Fruit fly (Drosophila melanogaster) whole organism, embryonic: Measurements from ENCODE around the gene Atg13.

Source experiments
- ATbp ChIP-seq: fragments of 200-800 bp; sonication (Bioruptor generic); optimal IDR thresholded peaks from 2 replicates; lab custom pipeline; 2017; ENCODE audit warnings: missing biosample characterization, mild to moderate bottlenecking, missing genetic modification characterization, missing genetic modification reagents
- Awh ChIP-seq: fragments of 200-800 bp; sonication (Bioruptor generic); IDR thresholded peaks from 2 replicates; pipeline ENCODE4, ENCODE4 v1.3.6; 2022; ENCODE audit warnings: missing biosample characterization, missing genetic modification characterization
- B-H1 ChIP-seq: fragments of 200-800 bp; sonication (Bioruptor generic); IDR thresholded peaks from 3 replicates; pipeline ENCODE4 v1.3.6; 2022; ENCODE audit warnings: missing biosample characterization, missing genetic modification characterization
- CG1024 ChIP-seq: fragments of 200-800 bp; sonication (Bioruptor generic); IDR thresholded peaks from 2 replicates; pipeline ENCODE4 v1.3.6; 2022; ENCODE audit warnings: missing biosample characterization, missing genetic modification characterization
- CG12299 ChIP-seq: fragments of 200-800 bp; sonication (Bioruptor generic); optimal IDR thresholded peaks from 2 replicates; lab custom pipeline; 2018; ENCODE audit warnings: missing biosample characterization, mild to moderate bottlenecking, missing genetic modification characterization
- CG15696 ChIP-seq: fragments of 200-800 bp; sonication (Bioruptor generic); optimal IDR thresholded peaks from 2 replicates; lab custom pipeline; 2019; ENCODE audit warnings: missing biosample characterization, mild to moderate bottlenecking, missing genetic modification characterization, moderate library complexity
- CG1603 ChIP-seq: fragments of 200-800 bp; sonication (Bioruptor generic); optimal IDR thresholded peaks from 2 replicates; lab custom pipeline; 2019; ENCODE audit warnings: missing biosample characterization, mild to moderate bottlenecking, missing genetic modification characterization, moderate library complexity
- CG16779 ChIP-seq: fragments of 200-800 bp; sonication (Bioruptor generic); IDR thresholded peaks from 2 replicates; pipeline ENCODE4 v1.3.6; 2022; ENCODE audit warnings: missing biosample characterization, missing genetic modification characterization
- CG16813 ChIP-seq: fragments of 200-800 bp; sonication (Bioruptor generic); IDR thresholded peaks from 3 replicates; pipeline ENCODE4 v1.3.6; 2022; ENCODE audit warnings: missing biosample characterization, missing genetic modification characterization; ENCODE audit not compliant: partially characterized antibody
- CG16815 ChIP-seq: fragments of 200-800 bp; sonication (Bioruptor generic); optimal IDR thresholded peaks from 3 replicates; lab custom pipeline; 2017; ENCODE audit warnings: missing biosample characterization, mild to moderate bottlenecking, missing genetic modification characterization
- CG17385 ChIP-seq: fragments of 200-800 bp; sonication (Bioruptor generic); optimal IDR thresholded peaks from 3 replicates; lab custom pipeline; 2018; ENCODE audit warnings: missing biosample characterization, mild to moderate bottlenecking, missing genetic modification characterization
- CG5245 ChIP-seq: fragments of 200-800 bp; sonication (Bioruptor generic); optimal IDR thresholded peaks from 3 replicates; lab custom pipeline; 2016; ENCODE audit warnings: missing biosample characterization, missing genetic modification characterization
- CG7556 ChIP-seq: fragments of 200-800 bp; sonication (Bioruptor generic); optimal IDR thresholded peaks from 2 replicates; lab custom pipeline; 2017; ENCODE audit warnings: missing biosample characterization, mild to moderate bottlenecking, missing genetic modification characterization
- CG7786 ChIP-seq: fragments of 200-800 bp; sonication (Bioruptor generic); optimal IDR thresholded peaks from 2 replicates; lab custom pipeline; 2016; ENCODE audit warnings: missing biosample characterization, missing genetic modification characterization
- CG7928 ChIP-seq: fragments of 200-800 bp; sonication (Bioruptor generic); optimal IDR thresholded peaks from 2 replicates; lab custom pipeline; 2017; ENCODE audit warnings: missing biosample characterization, mild to moderate bottlenecking, missing genetic modification characterization
- E2f2 ChIP-seq: fragments of 200-800 bp; sonication (Bioruptor generic); IDR thresholded peaks from 2 replicates; pipeline ENCODE4 v1.3.6; 2022; ENCODE audit warnings: missing biosample characterization, missing genetic modification characterization
- GATAe ChIP-seq: fragments of 200-800 bp; sonication (Bioruptor generic); conservative IDR thresholded peaks from 2 replicates; pipeline ENCODE4 v1.3.6; 2022; ENCODE audit warnings: missing biosample characterization, missing genetic modification characterization
- Gug ChIP-seq: fragments of 200-800 bp; sonication (Bioruptor generic); IDR thresholded peaks from 4 replicates; pipeline ENCODE4 v1.3.6; 2022; ENCODE audit warnings: missing biosample characterization, missing genetic modification characterization
- MBD-R2 ChIP-seq: fragments of 200-800 bp; sonication (Bioruptor generic); IDR thresholded peaks from 2 replicates; pipeline ENCODE4 v1.3.6; 2022; ENCODE audit warnings: missing biosample characterization, missing genetic modification characterization
- MESR4 ChIP-seq: fragments of 200-800 bp; sonication (Bioruptor generic); optimal IDR thresholded peaks from 2 replicates; lab custom pipeline; 2018; ENCODE audit warnings: missing biosample characterization, mild to moderate bottlenecking, missing genetic modification characterization, moderate library complexity
- Max ChIP-seq: fragments of 200-800 bp; sonication (Bioruptor generic); optimal IDR thresholded peaks from 2 replicates; lab custom pipeline; 2016; ENCODE audit warnings: missing biosample characterization, mild to moderate bottlenecking, missing genetic modification characterization
- Mes4 ChIP-seq: fragments of 200-800 bp; sonication (Bioruptor generic); optimal IDR thresholded peaks from 2 replicates; lab custom pipeline; 2016; ENCODE audit warnings: missing biosample characterization, missing genetic modification characterization
- Oli ChIP-seq: fragments of 200-800 bp; sonication (Bioruptor generic); optimal IDR thresholded peaks from 2 replicates; lab custom pipeline; 2018; ENCODE audit warnings: missing biosample characterization, mild to moderate bottlenecking, missing genetic modification characterization, moderate library complexity
- Pdp1 ChIP-seq, 2 experiments: fragments of 200-800 bp; sonication (Bioruptor generic); optimal IDR thresholded peaks; 3 replicates each; lab custom pipeline; 2016; ENCODE audit warnings: missing biosample characterization in 2 of 2, missing genetic modification characterization in 2 of 2, mild to moderate bottlenecking in 1 of 2, moderate library complexity in 1 of 2
- Sin3A ChIP-seq: fragments of >200 bp; optimal IDR thresholded peaks from 2 replicates; lab custom pipeline; 2018
- Taf1 ChIP-seq: fragments of 200-800 bp; sonication (Bioruptor generic); IDR thresholded peaks from 2 replicates; pipeline ENCODE4 v1.3.6; 2022; ENCODE audit warnings: missing biosample characterization, missing genetic modification characterization
- Tbp ChIP-seq: fragments of >200 bp; optimal IDR thresholded peaks from 2 replicates; lab custom pipeline; 2018; ENCODE audit warnings: missing biosample characterization, missing genetic modification characterization
- da ChIP-seq: fragments of 200-800 bp; sonication (Bioruptor generic); optimal IDR thresholded peaks from 2 replicates; lab custom pipeline; 2016; ENCODE audit warnings: missing biosample characterization, missing genetic modification characterization
- hbn ChIP-seq: fragments of 200-800 bp; sonication (Bioruptor generic); IDR thresholded peaks from 2 replicates; pipeline ENCODE4 v1.3.6; 2022; ENCODE audit warnings: missing biosample characterization, missing genetic modification characterization; ENCODE audit not compliant: partially characterized antibody
- hth ChIP-seq: fragments of >200 bp; optimal IDR thresholded peaks from 2 replicates; lab custom pipeline; 2017; ENCODE audit warnings: inconsistent platforms
- maf-S ChIP-seq: fragments of 200-800 bp; sonication (Bioruptor generic); optimal IDR thresholded peaks from 2 replicates; lab custom pipeline; 2016; ENCODE audit warnings: missing biosample characterization, missing genetic modification characterization
- nerfin-1 ChIP-seq: fragments of 200-800 bp; sonication (Bioruptor generic); optimal IDR thresholded peaks from 3 replicates; lab custom pipeline; 2019; ENCODE audit warnings: missing biosample characterization, mild to moderate bottlenecking, missing genetic modification characterization, moderate library complexity
- phol ChIP-seq: fragments of 200-800 bp; sonication (Bioruptor generic); optimal IDR thresholded peaks from 3 replicates; lab custom pipeline; 2018; ENCODE audit warnings: missing biosample characterization, mild to moderate bottlenecking, missing genetic modification characterization, moderate library complexity
- pzg ChIP-seq: fragments of 200-800 bp; sonication (Bioruptor generic); optimal IDR thresholded peaks from 3 replicates; lab custom pipeline; 2018; ENCODE audit warnings: missing biosample characterization, mild to moderate bottlenecking, missing genetic modification characterization, moderate library complexity
- slbo ChIP-seq: fragments of 200-800 bp; sonication (Bioruptor generic); IDR thresholded peaks from 2 replicates; pipeline ENCODE4 v1.3.6; 2022; ENCODE audit warnings: missing biosample characterization, missing genetic modification characterization
- stwl ChIP-seq: fragments of 200-800 bp; sonication (Bioruptor generic); optimal IDR thresholded peaks from 3 replicates; lab custom pipeline; 2018; ENCODE audit warnings: missing biosample characterization, mild to moderate bottlenecking, missing genetic modification characterization, moderate library complexity
- tll ChIP-seq, 2 experiments: fragments of 200-800 bp in 1 of 2; fragments of >200 bp in 1 of 2; sonication (Bioruptor generic) in 1 of 2; optimal IDR thresholded peaks; 2 replicates each; lab custom pipeline; 2017 to 2019; ENCODE audit warnings: missing biosample characterization in 2 of 2, missing genetic modification characterization in 2 of 2, mild to moderate bottlenecking in 1 of 2, moderate library complexity in 1 of 2
- tx ChIP-seq: fragments of 200-800 bp; sonication (Bioruptor generic); optimal IDR thresholded peaks from 2 replicates; lab custom pipeline; 2016; ENCODE audit warnings: missing biosample characterization, missing genetic modification characterization
- unc-4 ChIP-seq: fragments of 200-800 bp; sonication (Bioruptor generic); IDR thresholded peaks from 2 replicates; pipeline ENCODE4 v1.3.6; 2022; ENCODE audit warnings: missing biosample characterization, missing genetic modification characterization; ENCODE audit not compliant: partially characterized antibody
- vfl ChIP-seq: fragments of 200-800 bp; sonication (Bioruptor generic); optimal IDR thresholded peaks from 2 replicates; lab custom pipeline; 2016; ENCODE audit warnings: missing biosample characterization, missing genetic modification characterization

Atg13 gene

DNA sequence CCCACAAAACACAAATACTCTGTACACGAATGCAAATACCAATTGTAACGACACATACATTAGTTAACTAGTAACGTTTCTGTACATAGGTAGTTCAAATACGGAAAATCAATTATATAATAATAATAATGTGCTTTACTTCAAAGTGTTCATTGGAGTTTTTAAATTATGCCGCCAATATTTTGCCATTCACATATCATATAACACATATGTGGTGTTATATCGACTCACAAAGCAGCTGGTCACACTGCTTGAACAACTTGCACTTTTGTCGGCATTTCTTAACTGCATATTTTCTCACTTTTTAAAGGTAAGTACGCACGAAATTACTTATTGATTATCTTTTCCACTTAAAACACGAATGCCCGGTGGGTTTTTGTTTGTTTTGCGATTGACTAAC is 5.4 kb upstream of the Atg13 start, which contains the start of gene DppIII (continued):
- TF ChIP-seq E2f2 (GFP tag; lab: Robert Waterston, UW) = peak; percentile 86
- no peak for TF ChIP-seq CG7786 (GFP tag; lab: Kevin White, UChicago)
- TF ChIP-seq nerfin-1 (tag; lab: Kevin White, UChicago) = no peak
- TF ChIP-seq vfl (GFP tag; lab: Kevin White, UChicago) = no peak
- TF ChIP-seq maf-S (GFP tag; lab: Kevin White, UChicago) = no peak
- TF ChIP-seq Tbp (GFP tag; lab: Kevin White, UChicago) = no peak
- TF ChIP-seq Max (GFP tag; lab: Kevin White, UChicago) = no peak
- peak; percentile 16 for TF ChIP-seq phol (tag; lab: Kevin White, UChicago)
- no peak for TF ChIP-seq Taf1 (GFP tag; lab: Robert Waterston, UW)
- TF ChIP-seq slbo (GFP tag; lab: Robert Waterston, UW) = no peak
- no peak for TF ChIP-seq CG16815
- TF ChIP-seq CG12299 (tag; lab: Kevin White, UChicago) = no peak
- 0 out of 3 replicates have a peak, but pooled peaks have one; percentile 25 for TF ChIP-seq CG16813 (GFP tag; lab: Robert Waterston, UW)
- no peak for TF ChIP-seq CG16779 (GFP tag; lab: Robert Waterston, UW)
- TF ChIP-seq Awh = no peak
- TF ChIP-seq pzg = peak; percentile 55
- TF ChIP-seq MBD-R2 (GFP tag; lab: Robert Waterston, UW) = peak; percentile 55
- TF ChIP-seq Gug (GFP tag; lab: Robert Waterston, UW) = no peak
- peak in 1 of 2 experiments; percentile 84 for TF ChIP-seq Pdp1 (GFP tag; optimal IDR thresholded peaks at IDR 0.05; lab: Kevin White, UChicago)
- TF ChIP-seq MESR4 (GFP tag; lab: Kevin White, UChicago) = peak; percentile 41
- TF ChIP-seq hbn (GFP tag; lab: Robert Waterston, UW) = no peak
- TF ChIP-seq CG7928 = no peak
- 0 out of 2 replicates have a peak, but pooled peaks have one; percentile 27 for TF ChIP-seq unc-4 (GFP tag; lab: Robert Waterston, UW)
- TF ChIP-seq CG1603 (tag; lab: Kevin White, UChicago) = peak; percentile 1
- no peak for TF ChIP-seq ATbp
- peak; percentile 35 for TF ChIP-seq stwl (tag; lab: Kevin White, UChicago)
- no peak for TF ChIP-seq CG7556 (GFP tag; lab: Kevin White, UChicago)
- TF ChIP-seq hth (lab: Kevin White, UChicago) = no peak
- TF ChIP-seq tx = no peak
- no peak for TF ChIP-seq CG1024 (GFP tag; lab: Robert Waterston, UW)
- no peak for TF ChIP-seq da (GFP tag; lab: Kevin White, UChicago)
- no peak for TF ChIP-seq Mes4 (GFP tag; lab: Kevin White, UChicago)
- TF ChIP-seq Oli (tag; lab: Kevin White, UChicago) = no peak
- no peak for TF ChIP-seq tll (GFP tag; optimal IDR thresholded peaks at IDR 0.05; lab: Kevin White, UChicago)
- no peak for TF ChIP-seq CG15696 (tag; lab: Kevin White, UChicago)
- TF ChIP-seq CG5245 = no peak
- no peak for TF ChIP-seq B-H1 (GFP tag; lab: Robert Waterston, UW)
- TF ChIP-seq GATAe (GFP tag; lab: Robert Waterston, UW) = no peak
- TF ChIP-seq CG17385 = peak; percentile 34

DNA sequence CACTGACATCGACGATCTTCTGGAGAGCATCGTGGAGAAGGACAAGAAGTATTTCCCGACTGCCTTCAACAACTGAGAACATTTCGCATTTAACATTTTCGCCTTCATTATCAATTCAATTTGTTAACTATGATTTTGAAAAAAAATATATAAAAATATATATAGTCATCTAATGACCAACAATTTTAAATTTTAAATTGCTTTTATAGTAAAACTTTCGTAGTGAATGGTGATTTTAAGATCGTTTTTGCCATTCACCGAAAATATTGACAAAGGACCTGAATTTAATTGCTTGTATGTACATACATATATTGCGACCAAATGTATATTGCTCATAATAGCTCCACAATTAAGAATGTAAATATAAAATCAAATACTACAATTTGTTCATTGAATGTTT is 2.3 kb upstream of the Atg13 start, which contains the start of gene CG7352:
TSS of gene CG7352 (plus strand) at position 301 of the 400 bp plus-strand sequence.
- TF ChIP-seq Sin3A (lab: Kevin White, UChicago) (no peak), stwl (tag; lab: Kevin White, UChicago) (peak; percentile 23)
